Fruit fly (Drosophila melanogaster): Measurements from ENCODE around the gene Lk6.
A peak's percentile ranks its signal among the peaks of the same experiment; 100 is the strongest.

Gene Lk6

dm6 chr3R:11780181-11780688 lies 16.0 kb upstream of the Lk6 start (continued):
- TF ChIP-seq CG12155 (GFP tag; optimal IDR thresholded peaks at IDR 0.05): peak; percentile 84
- peak; percentile 91 for TF ChIP-seq row (GFP tag; IDR thresholded peaks at IDR 0.05)
- peak; percentile 22; the same call in 1 of the 2 replicates for TF ChIP-seq CG31224 (GFP tag; IDR thresholded peaks at IDR 0.05)
- TF ChIP-seq CG17186 (GFP tag; optimal IDR thresholded peaks at IDR 0.05): peak; percentile 58
- no peak for TF ChIP-seq usp (GFP tag; optimal IDR thresholded peaks at IDR 0.05)
- peak; percentile 93 for TF ChIP-seq chm (GFP tag; IDR thresholded peaks at IDR 0.05)
- TF ChIP-seq Sox102F (GFP tag; optimal IDR thresholded peaks at IDR 0.05): peak; percentile 96
- TF ChIP-seq gro (GFP tag; optimal IDR thresholded peaks at IDR 0.05): no peak
- peak; percentile 81 for TF ChIP-seq sens-2 (GFP tag; IDR thresholded peaks at IDR 0.05)
- TF ChIP-seq NK7.1 (GFP tag; optimal IDR thresholded peaks at IDR 0.05): no peak
- no peak for TF ChIP-seq inv (GFP tag; IDR thresholded peaks at IDR 0.05; ENCODE audit: partially characterized antibody)
- TF ChIP-seq vvl (GFP tag; IDR thresholded peaks at IDR 0.05): peak; percentile 96
- peak; percentile 84 for TF ChIP-seq tap (tag; optimal IDR thresholded peaks at IDR 0.05)
- TF ChIP-seq lilli (GFP tag; optimal IDR thresholded peaks at IDR 0.05): peak; percentile 60
- TF ChIP-seq al (GFP tag; IDR thresholded peaks at IDR 0.05): no peak
- no peak for TF ChIP-seq Antp (GFP tag; optimal IDR thresholded peaks at IDR 0.05)
- TF ChIP-seq Stat92E (GFP tag; optimal IDR thresholded peaks at IDR 0.05): peak in 1 of 3 experiments; percentile 91
- TF ChIP-seq CG11456 (GFP tag; IDR thresholded peaks at IDR 0.05): no peak
- peak; percentile 75 for TF ChIP-seq CG8765 (GFP tag; IDR thresholded peaks at IDR 0.05)
- peak; percentile 83 for TF ChIP-seq ind (GFP tag; optimal IDR thresholded peaks at IDR 0.05)
- peak; percentile 83 for TF ChIP-seq run (tag; optimal IDR thresholded peaks at IDR 0.05)
- TF ChIP-seq CG17361 (GFP tag; IDR thresholded peaks at IDR 0.05): peak; percentile 98
- TF ChIP-seq cwo (GFP tag; optimal IDR thresholded peaks at IDR 0.05): peak; percentile 62
- no peak for TF ChIP-seq CG13296 (GFP tag; optimal IDR thresholded peaks at IDR 0.05)
- TF ChIP-seq Jarid2 (GFP tag; optimal IDR thresholded peaks at IDR 0.05): peak; percentile 71
- TF ChIP-seq CG10209 (GFP tag; optimal IDR thresholded peaks at IDR 0.05): peak; percentile 94
- no peak for TF ChIP-seq CG7786 (GFP tag; optimal IDR thresholded peaks at IDR 0.05)
- peak; percentile 0 for TF ChIP-seq NC2β (GFP tag; optimal IDR thresholded peaks at IDR 0.05)
- TF ChIP-seq da (GFP tag; optimal IDR thresholded peaks at IDR 0.05): no peak
- TF ChIP-seq Vsx1 (GFP tag; optimal IDR thresholded peaks at IDR 0.05): peak; percentile 89
- TF ChIP-seq Six4 (GFP tag; optimal IDR thresholded peaks at IDR 0.05): peak; percentile 94
- peak; percentile 96 for TF ChIP-seq CG2202 (tag; optimal IDR thresholded peaks at IDR 0.05)
- TF ChIP-seq Meics (GFP tag; optimal IDR thresholded peaks at IDR 0.05): peak; percentile 66
- TF ChIP-seq Optix (GFP tag; IDR thresholded peaks at IDR 0.05): peak; percentile 78
- TF ChIP-seq Hr78 (GFP tag; optimal IDR thresholded peaks at IDR 0.05): peak in 1 of 2 experiments; percentile 92
- TF ChIP-seq sc (optimal IDR thresholded peaks at IDR 0.05): no peak
- peak; percentile 97 for TF ChIP-seq sc (GFP tag; optimal IDR thresholded peaks at IDR 0.05)
- TF ChIP-seq CG4854 (GFP tag; optimal IDR thresholded peaks at IDR 0.05): peak; percentile 59
- no peak for TF ChIP-seq Bteb2 (GFP tag; optimal IDR thresholded peaks at IDR 0.05)
- no peak for TF ChIP-seq rib (GFP tag; IDR thresholded peaks at IDR 0.05)
- TF ChIP-seq gcm2 (GFP tag; optimal IDR thresholded peaks at IDR 0.05): no peak
- TF ChIP-seq MTF-1 (GFP tag; optimal IDR thresholded peaks at IDR 0.05; ENCODE audit: borderline replicate concordance): peak; percentile 85
- no peak for TF ChIP-seq CHES-1-like (GFP tag; optimal IDR thresholded peaks at IDR 0.05)
- TF ChIP-seq Hey (tag; optimal IDR thresholded peaks at IDR 0.05): no peak
- TF ChIP-seq Awh (GFP tag; IDR thresholded peaks at IDR 0.05): peak; percentile 85
- no peak for TF ChIP-seq sima (GFP tag; optimal IDR thresholded peaks at IDR 0.05)
- peak; percentile 95 for TF ChIP-seq az2 (GFP tag; optimal IDR thresholded peaks at IDR 0.05)
- peak; percentile 95 for TF ChIP-seq sens (GFP tag)
- no peak for TF ChIP-seq Poxn (GFP tag; IDR thresholded peaks at IDR 0.05)
- peak; percentile 75 for TF ChIP-seq Gsc (GFP tag; IDR thresholded peaks at IDR 0.05)
- TF ChIP-seq Fer2 (tag; optimal IDR thresholded peaks at IDR 0.05): peak; percentile 19
